Fruit fly (Drosophila melanogaster) whole organism, prepupa: ENCODE results near the gene Ire1.
A peak's percentile ranks its signal among the peaks of the same experiment; 100 is the strongest.

Experiments
- CG10631 ChIP-seq: fragments of 200-800 bp; sonication (Bioruptor generic); optimal IDR thresholded peaks from 2 replicates; lab custom pipeline; 2016; ENCODE audit warnings: missing biosample characterization, missing genetic modification characterization
- CG10669 ChIP-seq: fragments of 200-800 bp; sonication (Bioruptor generic); optimal IDR thresholded peaks from 3 replicates; lab custom pipeline; 2018; ENCODE audit warnings: missing biosample characterization, mild to moderate bottlenecking, missing genetic modification characterization, moderate library complexity
- CG11294 ChIP-seq: fragments of 200-800 bp; sonication (Bioruptor generic); IDR thresholded peaks from 2 replicates; pipeline ENCODE4 v1.3.6; 2022; ENCODE audit warnings: missing biosample characterization, missing genetic modification characterization
- CG11902 ChIP-seq: fragments of 200-800 bp; sonication (Bioruptor generic); optimal IDR thresholded peaks from 3 replicates; lab custom pipeline; 2016; ENCODE audit warnings: missing biosample characterization, missing genetic modification characterization
- CG15336 ChIP-seq: fragments of 200-800 bp; sonication (Bioruptor generic); IDR thresholded peaks from 2 replicates; pipeline ENCODE4 v1.3.6; 2022; ENCODE audit warnings: missing biosample characterization, missing genetic modification characterization
- CG1621 ChIP-seq: fragments of 200-800 bp; sonication (Bioruptor generic); optimal IDR thresholded peaks from 3 replicates; lab custom pipeline; 2018; ENCODE audit warnings: missing biosample characterization, mild to moderate bottlenecking, missing genetic modification characterization
- CG16779 ChIP-seq: fragments of 200-800 bp; sonication (Bioruptor generic); optimal IDR thresholded peaks from 3 replicates; lab custom pipeline; 2017; ENCODE audit warnings: missing biosample characterization, mild to moderate bottlenecking, missing genetic modification characterization
- CG3032 ChIP-seq: fragments of 200-800 bp; optimal IDR thresholded peaks from 2 replicates; lab custom pipeline; 2019; ENCODE audit warnings: missing biosample characterization, mild to moderate bottlenecking, missing genetic modification characterization, moderate library complexity
- CG31627 ChIP-seq: fragments of 200-800 bp; sonication (Bioruptor generic); optimal IDR thresholded peaks from 3 replicates; lab custom pipeline; 2016; ENCODE audit warnings: missing biosample characterization, missing genetic modification characterization
- CG34406 ChIP-seq: fragments of 200-800 bp; sonication (Bioruptor generic); optimal IDR thresholded peaks from 3 replicates; lab custom pipeline; 2016; ENCODE audit warnings: missing biosample characterization, missing genetic modification characterization
- CG3919 ChIP-seq: fragments of 200-800 bp; sonication (Bioruptor generic); optimal IDR thresholded peaks from 3 replicates; lab custom pipeline; 2016; ENCODE audit warnings: missing biosample characterization, missing genetic modification characterization
- CG4318 ChIP-seq: fragments of 200-800 bp; sonication (Bioruptor generic); optimal IDR thresholded peaks from 3 replicates; lab custom pipeline; 2017; ENCODE audit warnings: missing biosample characterization, mild to moderate bottlenecking, missing genetic modification characterization
- CG6163 ChIP-seq: fragments of 200-800 bp; sonication (Bioruptor generic); IDR thresholded peaks from 3 replicates; pipeline ENCODE4 v1.3.6; 2022; ENCODE audit warnings: missing biosample characterization, missing genetic modification characterization
- CG6854 ChIP-seq: fragments of 200-800 bp; sonication (Bioruptor generic); optimal IDR thresholded peaks from 2 replicates; lab custom pipeline; 2017; ENCODE audit warnings: missing biosample characterization, mild to moderate bottlenecking, missing genetic modification characterization
- CG7368 ChIP-seq: fragments of 200-800 bp; sonication (Bioruptor generic); optimal IDR thresholded peaks from 3 replicates; lab custom pipeline; 2016; ENCODE audit warnings: missing biosample characterization, missing genetic modification characterization
- CG8319 ChIP-seq: fragments of 200-800 bp; sonication (Bioruptor generic); optimal IDR thresholded peaks from 3 replicates; lab custom pipeline; 2016; ENCODE audit warnings: missing biosample characterization, missing genetic modification characterization
- CG8632 ChIP-seq: fragments of 200-800 bp; sonication (Bioruptor generic); optimal IDR thresholded peaks from 3 replicates; lab custom pipeline; 2016; ENCODE audit warnings: missing biosample characterization, missing genetic modification characterization
- CG9139 ChIP-seq: fragments of 200-800 bp; sonication (Bioruptor generic); optimal IDR thresholded peaks from 3 replicates; lab custom pipeline; 2017; ENCODE audit warnings: missing biosample characterization, mild to moderate bottlenecking, missing genetic modification characterization
- Eip75B ChIP-seq: fragments of 200-800 bp; sonication (Bioruptor generic); optimal IDR thresholded peaks from 3 replicates; lab custom pipeline; 2016; ENCODE audit warnings: missing biosample characterization, missing genetic modification characterization
- Eip78C ChIP-seq: fragments of 200-800 bp; sonication (Bioruptor generic); peaks from one replicate; lab custom pipeline; 2016; ENCODE audit warnings: missing biosample characterization, missing genetic modification characterization
- Ets21C ChIP-seq: fragments of 200-800 bp; sonication (Bioruptor generic); optimal IDR thresholded peaks from 3 replicates; lab custom pipeline; 2016; ENCODE audit warnings: missing biosample characterization, missing genetic modification characterization
- Hr38 ChIP-seq: sonication (Bioruptor generic); optimal IDR thresholded peaks from 2 replicates; lab custom pipeline; 2016; ENCODE audit warnings: missing biosample characterization, missing genetic modification characterization
- Hr39 ChIP-seq: fragments of 200-800 bp; sonication (Bioruptor generic); optimal IDR thresholded peaks from 2 replicates; lab custom pipeline; 2016; ENCODE audit warnings: missing biosample characterization, missing genetic modification characterization
- Hr4 ChIP-seq: fragments of 200-800 bp; sonication (Bioruptor generic); optimal IDR thresholded peaks from 3 replicates; lab custom pipeline; 2016; ENCODE audit warnings: missing biosample characterization, missing genetic modification characterization
- Met ChIP-seq: fragments of 200-800 bp; sonication (Bioruptor generic); optimal IDR thresholded peaks from 3 replicates; lab custom pipeline; 2016; ENCODE audit warnings: missing biosample characterization, missing genetic modification characterization
- OdsH ChIP-seq: fragments of 200-800 bp; sonication (Bioruptor generic); optimal IDR thresholded peaks from 3 replicates; lab custom pipeline; 2016; ENCODE audit warnings: missing biosample characterization, missing genetic modification characterization
- Smox ChIP-seq: fragments of 200-800 bp; sonication (Bioruptor generic); optimal IDR thresholded peaks from 3 replicates; lab custom pipeline; 2016; ENCODE audit warnings: missing biosample characterization, missing genetic modification characterization
- Sox102F ChIP-seq: fragments of 200-800 bp; sonication (Bioruptor generic); optimal IDR thresholded peaks from 2 replicates; lab custom pipeline; 2016; ENCODE audit warnings: missing biosample characterization, mild to moderate bottlenecking, missing genetic modification characterization
- Sox14 ChIP-seq: fragments of 200-800 bp; sonication (Bioruptor generic); optimal IDR thresholded peaks from 3 replicates; lab custom pipeline; 2016; ENCODE audit warnings: missing biosample characterization, missing genetic modification characterization
- Sox15 ChIP-seq: fragments of 200-800 bp; sonication (Bioruptor generic); optimal IDR thresholded peaks from 3 replicates; lab custom pipeline; 2016; ENCODE audit warnings: missing biosample characterization, missing genetic modification characterization
- achi ChIP-seq: fragments of 200-800 bp; sonication (Bioruptor generic); optimal IDR thresholded peaks from 3 replicates; lab custom pipeline; 2016; ENCODE audit warnings: missing biosample characterization, missing genetic modification characterization
- acj6 ChIP-seq: fragments of 200-800 bp; sonication (Bioruptor generic); optimal IDR thresholded peaks from 3 replicates; lab custom pipeline; 2016; ENCODE audit warnings: missing biosample characterization, missing genetic modification characterization
- cyc ChIP-seq: fragments of 200-800 bp; sonication (Bioruptor generic); optimal IDR thresholded peaks from 3 replicates; lab custom pipeline; 2016; ENCODE audit warnings: missing biosample characterization, missing genetic modification characterization
- dac ChIP-seq: fragments of 200-800 bp; sonication (Bioruptor generic); optimal IDR thresholded peaks from 2 replicates; lab custom pipeline; 2017; ENCODE audit warnings: missing biosample characterization, mild to moderate bottlenecking, missing genetic modification characterization
- dsx ChIP-seq: fragments of 200-800 bp; optimal IDR thresholded peaks from 3 replicates; lab custom pipeline; 2019; ENCODE audit warnings: missing biosample characterization, mild to moderate bottlenecking, missing genetic modification characterization, moderate library complexity; ENCODE audit not compliant: poor library complexity, severe bottlenecking
- eg ChIP-seq: fragments of 200-800 bp; sonication (Bioruptor generic); IDR thresholded peaks from 3 replicates; pipeline ENCODE4 v1.3.6; 2022; ENCODE audit warnings: missing biosample characterization, missing genetic modification characterization
- esn ChIP-seq: fragments of 200-800 bp; sonication (Bioruptor generic); optimal IDR thresholded peaks from 2 replicates; lab custom pipeline; 2016; ENCODE audit warnings: missing biosample characterization, mild to moderate bottlenecking, missing genetic modification characterization, moderate library complexity
- fd59A ChIP-seq: fragments of 200-800 bp; sonication (Bioruptor generic); optimal IDR thresholded peaks from 2 replicates; lab custom pipeline; 2017; ENCODE audit warnings: missing biosample characterization, mild to moderate bottlenecking, missing genetic modification characterization, missing genetic modification reagents
- fd85E ChIP-seq: fragments of 200-800 bp; sonication (Bioruptor generic); optimal IDR thresholded peaks from 3 replicates; lab custom pipeline; 2016; ENCODE audit warnings: missing biosample characterization, missing genetic modification characterization
- fkh ChIP-seq: fragments of 200-800 bp; sonication (Bioruptor generic); optimal IDR thresholded peaks from 3 replicates; lab custom pipeline; 2017; ENCODE audit warnings: missing biosample characterization, mild to moderate bottlenecking, missing genetic modification characterization, moderate library complexity
- net ChIP-seq: fragments of 200-800 bp; sonication (Bioruptor generic); optimal IDR thresholded peaks from 3 replicates; lab custom pipeline; 2016; ENCODE audit warnings: missing biosample characterization, missing genetic modification characterization
- pdm3 ChIP-seq: fragments of 200-800 bp; sonication (Bioruptor generic); optimal IDR thresholded peaks from 3 replicates; lab custom pipeline; 2016; ENCODE audit warnings: missing biosample characterization, missing genetic modification characterization
- salr ChIP-seq, 2 experiments: fragments of 200-800 bp; sonication (Bioruptor generic); optimal IDR thresholded peaks; 3 replicates each; lab custom pipeline; 2016 to 2018; ENCODE audit warnings: missing biosample characterization in 2 of 2, missing genetic modification characterization in 2 of 2, mild to moderate bottlenecking in 1 of 2
- ss ChIP-seq, 2 experiments: fragments of 200-800 bp; sonication (Bioruptor generic); optimal IDR thresholded peaks; 2 replicates in 1 of 2; 3 replicates in 1 of 2; lab custom pipeline; 2017 to 2018; ENCODE audit warnings: mild to moderate bottlenecking in 2 of 2, missing biosample characterization in 2 of 2, missing genetic modification characterization in 2 of 2, moderate library complexity in 1 of 2
- topi ChIP-seq: fragments of 200-800 bp; sonication (Bioruptor generic); optimal IDR thresholded peaks from 3 replicates; lab custom pipeline; 2016; ENCODE audit warnings: missing biosample characterization, missing genetic modification characterization
- vri ChIP-seq: fragments of 200-800 bp; sonication (Bioruptor generic); optimal IDR thresholded peaks from 3 replicates; lab custom pipeline; 2016; ENCODE audit warnings: missing biosample characterization, mild to moderate bottlenecking, missing genetic modification characterization

Ire1 gene

DNA sequence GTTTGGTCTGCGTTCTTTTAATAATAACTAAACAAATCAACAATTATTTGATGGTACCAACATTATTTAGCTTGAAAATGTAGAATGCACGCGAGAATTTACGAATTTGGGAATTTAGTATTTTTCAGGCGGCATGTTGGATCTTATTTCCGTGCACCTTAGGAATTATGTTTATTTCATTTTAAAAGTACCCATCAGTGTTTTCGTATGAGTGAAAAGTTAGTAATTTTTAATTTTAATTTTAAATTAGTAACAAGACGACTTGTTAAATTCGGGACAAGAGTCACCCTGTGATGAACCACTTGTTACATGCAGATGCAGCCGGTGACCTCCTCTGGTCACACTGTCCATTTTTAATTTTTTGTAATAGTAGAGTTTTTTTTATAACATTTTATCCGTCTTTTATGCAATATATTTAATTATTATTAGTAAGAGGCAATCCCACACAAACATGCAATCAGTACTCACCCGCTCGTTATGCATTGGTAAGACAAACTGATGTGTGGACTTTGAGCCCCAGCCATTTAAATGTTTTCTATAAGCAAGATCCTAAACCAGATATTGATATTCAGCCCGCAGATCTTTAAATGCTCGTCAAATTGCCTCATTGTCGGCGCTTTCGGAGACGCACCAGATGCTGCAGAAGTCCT, 16.5 kb upstream of the Ire1 start, which contains the start of the genes CG17186 and Arc42 (continued):
- peak; percentile 6 for TF ChIP-seq Hr39
- TF ChIP-seq Eip75B (GFP tag; lab: Kevin White, UChicago): peak; percentile 45
- peak; percentile 33 for TF ChIP-seq Smox
- no peak for TF ChIP-seq CG4318 (GFP tag; lab: Kevin White, UChicago)
- TF ChIP-seq salr (GFP tag; optimal IDR thresholded peaks at IDR 0.05; lab: Kevin White, UChicago): no peak
- TF ChIP-seq CG8319 (GFP tag; lab: Kevin White, UChicago): peak; percentile 30
- peak; percentile 42 for TF ChIP-seq esn (GFP tag; lab: Kevin White, UChicago)
- peak; percentile 1 for TF ChIP-seq CG31627 (GFP tag; lab: Kevin White, UChicago)
- TF ChIP-seq Sox14 (GFP tag; lab: Kevin White, UChicago): peak; percentile 28
- peak; percentile 10 for TF ChIP-seq CG1621 (tag; lab: Kevin White, UChicago)
- TF ChIP-seq topi (GFP tag; lab: Kevin White, UChicago): peak; percentile 21
- TF ChIP-seq OdsH (GFP tag; lab: Kevin White, UChicago): peak; percentile 41
- no peak for TF ChIP-seq Sox15 (GFP tag; lab: Kevin White, UChicago)
- peak; percentile 26 for TF ChIP-seq CG10669
- TF ChIP-seq Sox102F (GFP tag; lab: Kevin White, UChicago): peak; percentile 13
- peak; percentile 23 for TF ChIP-seq dsx (GFP tag; lab: Kevin White, UChicago)
- TF ChIP-seq CG6163 (GFP tag; lab: Robert Waterston, UW): no peak
- peak; percentile 41; the same call in 1 of the 3 replicates for TF ChIP-seq eg (GFP tag; lab: Robert Waterston, UW)
- TF ChIP-seq vri (GFP tag; lab: Kevin White, UChicago): peak; percentile 39
- peak; percentile 2 for TF ChIP-seq achi (GFP tag; lab: Kevin White, UChicago)
- no peak for TF ChIP-seq CG3032
- TF ChIP-seq pdm3 (GFP tag; lab: Kevin White, UChicago): no peak
- no peak for TF ChIP-seq CG11902 (GFP tag; lab: Kevin White, UChicago)
- peak; percentile 84 for TF ChIP-seq CG9139
- peak; percentile 46 for TF ChIP-seq Met
- peak; percentile 47 for TF ChIP-seq CG6854 (GFP tag; lab: Kevin White, UChicago)
- TF ChIP-seq CG10631 (GFP tag; lab: Kevin White, UChicago): no peak
- TF ChIP-seq Hr4 (GFP tag; lab: Kevin White, UChicago): peak; percentile 15
- peak; percentile 72 for TF ChIP-seq Eip78C (GFP tag; lab: Kevin White, UChicago)
- no peak for TF ChIP-seq dac
- no peak for TF ChIP-seq CG11294 (GFP tag; lab: Robert Waterston, UW)
- no peak for TF ChIP-seq Hr38
- TF ChIP-seq cyc (GFP tag; lab: Kevin White, UChicago): peak; percentile 28

DNA sequence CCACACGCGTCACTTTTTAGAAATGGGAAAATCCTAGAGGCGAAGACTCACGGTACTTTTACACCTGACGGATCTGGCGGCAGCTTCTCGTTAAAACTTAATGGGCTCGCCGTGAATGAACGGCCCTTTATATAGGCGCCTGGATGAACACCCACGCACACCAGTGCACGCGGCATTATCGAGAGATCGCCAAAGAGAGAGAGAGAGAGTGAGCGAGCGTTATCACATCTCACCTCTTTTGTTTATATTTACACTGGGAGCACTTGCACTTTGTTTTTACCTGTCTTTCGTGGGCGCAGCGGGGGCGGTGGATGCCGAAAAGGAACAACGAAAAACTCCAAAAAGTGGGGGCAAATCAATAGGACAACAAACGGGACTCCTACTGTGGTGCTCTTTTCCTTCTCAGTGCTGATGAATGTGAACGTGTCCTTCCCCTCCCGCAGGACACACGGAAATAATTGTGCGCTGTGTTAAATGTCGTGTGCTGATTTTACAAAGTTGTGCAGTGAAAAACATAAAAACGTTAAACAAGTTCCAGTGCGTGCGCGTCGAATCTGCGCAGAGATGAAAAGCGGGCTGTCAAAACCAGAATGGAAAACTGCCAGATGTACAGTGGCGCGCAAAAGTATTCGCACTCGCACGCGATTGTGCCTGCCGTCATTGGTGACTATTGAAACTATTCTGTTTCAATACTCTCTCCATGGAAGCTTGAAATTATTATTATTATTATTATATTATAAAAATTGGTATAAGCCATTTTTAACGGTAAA, 14.2 kb upstream of the Ire1 start, which contains the start of gene Mrp5:
TSS of gene Mrp5 (minus strand) at position 561 of the 770 bp plus-strand sequence.
- TF ChIP-seq net: peak; percentile 36
- TF ChIP-seq fkh (GFP tag; lab: Kevin White, UChicago): peak; percentile 87
- TF ChIP-seq CG8632 (GFP tag; lab: Kevin White, UChicago): peak; percentile 51
- no peak for TF ChIP-seq CG7368
- TF ChIP-seq acj6 (GFP tag; lab: Kevin White, UChicago): peak; percentile 26
- TF ChIP-seq fd59A (GFP tag; lab: Kevin White, UChicago): no peak
- peak; percentile 42 to 71 for TF ChIP-seq ss (GFP tag; optimal IDR thresholded peaks at IDR 0.05; lab: Kevin White, UChicago)
- peak; percentile 61 for TF ChIP-seq CG9139
- peak; percentile 26 for TF ChIP-seq cyc (GFP tag; lab: Kevin White, UChicago)
- TF ChIP-seq CG3032: peak; percentile 31
- peak in 1 of 2 experiments; percentile 53 for TF ChIP-seq salr (GFP tag; optimal IDR thresholded peaks at IDR 0.05; lab: Kevin White, UChicago)
- peak; percentile 20 for TF ChIP-seq CG16779 (tag; lab: Kevin White, UChicago)
- TF ChIP-seq Eip78C (GFP tag; lab: Kevin White, UChicago): peak; percentile 72
- no peak for TF ChIP-seq fd85E (GFP tag; lab: Kevin White, UChicago)
- peak; percentile 66 for TF ChIP-seq CG6854 (GFP tag; lab: Kevin White, UChicago)
- peak; percentile 23 for TF ChIP-seq vri (GFP tag; lab: Kevin White, UChicago)
- TF ChIP-seq eg (GFP tag; lab: Robert Waterston, UW): peak; percentile 48; the same call in 2 of the 3 replicates
- no peak for TF ChIP-seq Ets21C (GFP tag; lab: Kevin White, UChicago)
- peak; percentile 36 for TF ChIP-seq Hr39
- TF ChIP-seq esn (GFP tag; lab: Kevin White, UChicago): peak; percentile 43
- TF ChIP-seq CG3919 (GFP tag; lab: Kevin White, UChicago): peak; percentile 45
- peak; percentile 37; the same call in 1 of the 2 replicates for TF ChIP-seq CG15336
- peak; percentile 13 for TF ChIP-seq CG31627 (GFP tag; lab: Kevin White, UChicago)
- TF ChIP-seq pdm3 (GFP tag; lab: Kevin White, UChicago): peak; percentile 30
- peak; percentile 35 for TF ChIP-seq CG10669
- peak; percentile 32 for TF ChIP-seq CG34406 (GFP tag; lab: Kevin White, UChicago)
